Worm (Caenorhabditis elegans): ENCODE measurements around the gene fbxb-107.

fbxb-107 gene

ce11 chrII:2726774-2727173 is 31.8 kb upstream of the fbxb-107 start:
- TF ChIP-seq tra-1 (GFP tag; IDR thresholded peaks at IDR 0.05) = 0 out of 2 replicates have a peak, but pooled peaks have one; percentile 37
- no peak for TF ChIP-seq nhr-111 (GFP tag; optimal IDR thresholded peaks at IDR 0.05)
- no peak for TF ChIP-seq F44E2.7 (GFP tag; IDR thresholded peaks at IDR 0.05)
- TF ChIP-seq D1046.2 (GFP tag; IDR thresholded peaks at IDR 0.05) = no peak

ce11 chrII:2730647-2731046 is 27.9 kb upstream of the fbxb-107 start:
- TF ChIP-seq tag-97 (GFP tag; IDR thresholded peaks at IDR 0.05) (no peak), fkh-10 (GFP tag; optimal IDR thresholded peaks at IDR 0.05) (peak; percentile 6), ces-1 (GFP tag; optimal IDR thresholded peaks at IDR 0.05) (peak; percentile 8), unc-62 (GFP tag; optimal IDR thresholded peaks at IDR 0.05 in 1 of 2) (peak in 1 of 2 experiments; percentile 56), unc-62 (tag; optimal IDR thresholded peaks at IDR 0.05) (no peak)

- TF ChIP-seq nhr-76 (tag; optimal IDR thresholded peaks at IDR 0.05) (no peak), madf-9 (GFP tag; conservative IDR thresholded peaks at IDR 0.05) (no peak)
Measured at ce11 chrII:2734266-2734665, 24.3 kb upstream of the fbxb-107 start.

DNA sequence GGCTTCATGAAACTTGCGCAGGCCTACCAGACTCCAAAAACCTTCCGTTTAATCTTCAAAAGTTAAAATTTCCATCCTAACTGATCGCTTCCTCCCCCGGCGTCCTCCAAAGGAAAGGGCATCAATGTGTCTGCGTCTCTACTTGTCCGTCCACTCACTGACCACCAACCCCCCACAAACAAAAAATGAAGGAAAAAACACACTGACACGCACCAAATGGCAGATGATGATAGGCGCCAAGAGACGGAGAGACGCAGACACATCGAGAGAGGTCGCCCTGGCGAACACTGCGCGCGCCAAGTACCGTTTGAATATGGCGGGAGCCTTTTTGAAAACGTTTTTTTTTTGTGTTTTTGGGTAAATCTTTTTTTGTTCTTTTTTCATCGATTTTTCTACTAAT is 23.8 kb upstream of the fbxb-107 start:
- no peak for TF ChIP-seq fos-1 (tag; optimal IDR thresholded peaks at IDR 0.05)
- no peak for TF ChIP-seq fkh-10 (GFP tag; optimal IDR thresholded peaks at IDR 0.05)
- no peak for TF ChIP-seq nhr-11 (tag; optimal IDR thresholded peaks at IDR 0.05)
- TF ChIP-seq unc-130 (GFP tag; optimal IDR thresholded peaks at IDR 0.05) = no peak
- TF ChIP-seq nhr-28 (tag; optimal IDR thresholded peaks at IDR 0.05) = no peak
- TF ChIP-seq pqm-1 (tag; optimal IDR thresholded peaks at IDR 0.05) = no peak
- no peak for TF ChIP-seq ces-1 (GFP tag; optimal IDR thresholded peaks at IDR 0.05)
- TF ChIP-seq hlh-30 (tag; optimal IDR thresholded peaks at IDR 0.05; ENCODE audit: insufficient read depth) = peak; percentile 46
- TF ChIP-seq ztf-11 (tag; optimal IDR thresholded peaks at IDR 0.05) = no peak
- TF ChIP-seq ceh-28 (tag; optimal IDR thresholded peaks at IDR 0.05) = no peak
- TF ChIP-seq lin-29 (GFP tag; IDR thresholded peaks at IDR 0.05) = no peak
- no peak for TF ChIP-seq nhr-76 (tag; optimal IDR thresholded peaks at IDR 0.05)
- peak in 1 of 2 experiments; percentile 30 for TF ChIP-seq lsy-2 (tag; optimal IDR thresholded peaks at IDR 0.05)
- TF ChIP-seq ceh-44 (GFP tag; IDR thresholded peaks at IDR 0.05) = no peak
- no peak for TF ChIP-seq gei-8 (GFP tag; optimal IDR thresholded peaks at IDR 0.05)
- TF ChIP-seq ZK546.5 (tag; optimal IDR thresholded peaks at IDR 0.05) = no peak
- TF ChIP-seq sdz-12 (GFP tag; optimal IDR thresholded peaks at IDR 0.05) = no peak
- TF ChIP-seq arid-1 (GFP tag; conservative IDR thresholded peaks at IDR 0.05) = no peak
- TF ChIP-seq R02D3.7 (tag; optimal IDR thresholded peaks at IDR 0.05) = no peak
- TF ChIP-seq nhr-111 (GFP tag; optimal IDR thresholded peaks at IDR 0.05) = no peak
- peak; percentile 84 for TF ChIP-seq duxl-1 (tag; optimal IDR thresholded peaks at IDR 0.05; ENCODE audit: poor library complexity)
- peak; percentile 15 for TF ChIP-seq nhr-25 (tag; optimal IDR thresholded peaks at IDR 0.05; ENCODE audit: borderline replicate concordance, insufficient read depth)
- no peak for TF ChIP-seq attf-4 (tag; optimal IDR thresholded peaks at IDR 0.05)
- TF ChIP-seq spr-1 (tag; optimal IDR thresholded peaks at IDR 0.05) = no peak
- no peak for TF ChIP-seq mdt-29 (GFP tag; IDR thresholded peaks at IDR 0.05)
- TF ChIP-seq lim-7 (GFP tag; IDR thresholded peaks at IDR 0.05) = no peak
- TF ChIP-seq ztf-7 (tag; optimal IDR thresholded peaks at IDR 0.05) = no peak
- TF ChIP-seq D1046.2 (GFP tag; IDR thresholded peaks at IDR 0.05) = no peak
- TF ChIP-seq unc-39 (tag; optimal IDR thresholded peaks at IDR 0.05) = no peak
- no peak for TF ChIP-seq T26A8.4 (GFP tag; IDR thresholded peaks at IDR 0.05)
- TF ChIP-seq set-16 (GFP tag; IDR thresholded peaks at IDR 0.05) = no peak
- no peak for TF ChIP-seq daf-12 (tag; optimal IDR thresholded peaks at IDR 0.05)
- no peak for TF ChIP-seq nhr-48 (tag; optimal IDR thresholded peaks at IDR 0.05)
- no peak for TF ChIP-seq dpl-1 (GFP tag; optimal IDR thresholded peaks at IDR 0.05)
- TF ChIP-seq dve-1 (tag; optimal IDR thresholded peaks at IDR 0.05; ENCODE audit: insufficient read depth) = no peak
- TF ChIP-seq lin-13 (GFP tag; optimal IDR thresholded peaks at IDR 0.05) = no peak
- no peak for TF ChIP-seq nhr-42 (GFP tag; IDR thresholded peaks at IDR 0.05)
- no peak for TF ChIP-seq daf-16 (GFP tag; optimal IDR thresholded peaks at IDR 0.05)
- TF ChIP-seq daf-16 (tag; optimal IDR thresholded peaks at IDR 0.05) = no peak
- no peak for TF ChIP-seq zip-2 (tag; optimal IDR thresholded peaks at IDR 0.05)
- TF ChIP-seq mxl-3 (GFP tag; optimal IDR thresholded peaks at IDR 0.05) = no peak
